Worm (Caenorhabditis elegans): Measurements from ENCODE around the gene his-7.
"Not testable (repeated sequence)": the region's sequence is repeated elsewhere in the genome, so short reads cannot be mapped to it uniquely, and the experiment has no call there.

his-7 gene

DNA sequence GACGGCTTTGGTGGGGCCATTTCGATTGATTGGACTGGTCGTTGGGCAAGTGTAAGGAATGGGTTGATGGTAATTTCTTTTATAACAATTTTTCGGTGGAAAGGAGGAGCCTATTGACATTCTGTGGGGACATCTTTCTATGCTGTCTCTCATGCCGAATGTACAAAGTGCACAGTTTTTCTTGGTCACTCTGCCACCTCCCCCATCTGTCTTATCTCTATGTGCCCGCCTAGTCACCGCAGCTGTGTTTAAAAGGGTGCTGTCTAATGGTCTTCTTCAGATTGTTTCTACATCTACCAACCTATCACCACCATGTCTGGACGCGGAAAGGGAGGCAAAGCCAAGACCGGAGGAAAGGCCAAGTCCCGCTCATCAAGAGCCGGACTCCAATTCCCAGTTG lies at the start of gene his-7, which contains the start of gene his-8:
Gene his-7 (plus strand): TSS at position 313 of the 400 bp plus-strand sequence.
Gene his-8 (minus strand): TSS at position 20 of the 400 bp plus-strand sequence.
- TF ChIP-seq unc-62 (GFP tag; optimal IDR thresholded peaks at IDR 0.05): not testable (repeated sequence)

DNA sequence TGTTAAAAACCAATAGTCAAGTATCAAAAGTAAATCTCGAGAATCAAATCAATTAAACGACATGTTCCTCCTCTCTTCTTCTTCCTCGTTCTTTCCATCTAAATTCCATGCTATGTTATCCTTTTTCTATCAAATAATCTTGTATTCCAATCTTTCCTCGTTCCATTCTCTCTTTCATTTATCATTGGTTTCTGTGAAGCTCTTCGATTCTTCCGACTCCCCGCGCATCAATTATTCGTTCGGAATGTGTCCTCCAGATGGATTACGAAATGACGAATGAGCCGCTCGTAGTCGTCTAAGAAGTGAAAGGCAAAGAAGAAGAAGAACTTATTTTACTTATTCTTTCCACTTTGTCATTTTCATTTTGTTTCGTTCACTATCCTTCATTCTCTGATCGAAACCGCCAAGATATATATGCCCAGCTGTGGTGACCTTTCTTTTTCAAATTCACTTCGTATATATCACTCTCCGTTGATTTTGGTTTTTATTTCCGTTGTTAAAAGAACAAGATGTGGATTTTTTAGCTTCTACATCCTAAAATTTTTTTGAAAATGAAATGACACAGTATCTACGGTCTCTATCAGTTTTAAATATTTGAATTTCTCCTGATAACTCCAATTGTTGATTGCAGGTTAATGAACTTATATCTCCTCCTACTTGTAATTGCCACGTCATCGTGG lies 38.8 kb upstream of the his-7 start, which contains the start of gene pxn-1:
Gene pxn-1 (plus strand): TSS at position 630 of the 680 bp plus-strand sequence.
- no peak for TF ChIP-seq unc-62 (GFP tag; optimal IDR thresholded peaks at IDR 0.05)

DNA sequence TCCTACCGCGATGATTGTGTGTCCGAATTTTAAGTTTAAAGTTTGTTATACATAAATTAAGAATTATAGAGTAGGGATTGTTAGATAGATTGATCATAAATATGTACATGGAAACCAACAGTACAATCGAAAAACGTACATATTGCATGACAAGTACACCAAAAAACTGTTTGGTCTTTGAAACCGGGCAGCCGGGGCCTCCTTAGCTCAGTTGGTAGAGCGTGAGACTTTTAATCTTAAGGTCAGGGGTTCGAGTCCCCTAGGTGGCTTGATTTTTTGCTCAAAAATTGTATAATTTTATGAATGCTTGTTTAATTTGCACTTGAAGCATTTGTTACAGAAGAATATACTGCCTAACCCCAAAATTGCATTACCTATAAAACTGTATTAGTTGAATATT lies 38.1 kb upstream of the his-7 start:
- no peak for TF ChIP-seq unc-62 (GFP tag; optimal IDR thresholded peaks at IDR 0.05)

DNA sequence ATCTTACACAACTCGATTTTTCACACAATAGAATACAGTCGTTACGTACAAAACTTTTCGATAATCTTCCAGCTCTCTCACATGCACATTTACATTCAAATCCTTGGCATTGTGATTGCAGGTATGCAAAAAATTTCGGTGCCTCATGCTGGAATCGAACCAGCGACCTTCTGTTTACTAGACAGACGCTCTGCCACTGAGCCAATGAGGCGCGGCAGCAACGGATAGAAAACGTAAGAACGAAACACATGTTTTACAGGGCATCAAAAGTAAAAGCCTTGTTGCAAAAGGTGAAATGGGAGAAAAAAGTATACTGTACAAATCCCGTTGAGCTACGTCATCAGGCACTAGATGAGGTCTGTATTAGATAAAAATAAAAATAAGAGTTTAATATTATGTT lies 37.2 kb upstream of the his-7 start:
- TF ChIP-seq unc-62 (GFP tag; optimal IDR thresholded peaks at IDR 0.05): no peak

DNA sequence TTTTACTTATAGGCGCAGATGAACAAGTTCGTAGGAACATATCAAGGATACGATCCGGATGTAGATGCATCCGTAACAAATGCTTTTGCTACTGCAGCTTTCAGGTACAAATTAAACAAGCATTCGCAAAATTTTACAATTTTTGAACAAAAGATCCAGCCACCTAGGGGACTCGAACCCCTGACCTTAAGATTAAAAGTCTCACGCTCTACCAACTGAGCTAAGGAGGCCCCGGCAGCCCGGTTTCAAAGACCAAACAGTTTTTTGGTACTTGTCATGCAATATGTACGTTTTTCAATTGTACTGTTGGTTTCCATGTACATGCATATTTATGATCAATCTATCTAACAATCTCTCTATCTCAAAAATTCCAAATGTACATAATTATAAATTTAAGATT lies 33.8 kb upstream of the his-7 start:
- no peak for TF ChIP-seq unc-62 (GFP tag; optimal IDR thresholded peaks at IDR 0.05)

DNA sequence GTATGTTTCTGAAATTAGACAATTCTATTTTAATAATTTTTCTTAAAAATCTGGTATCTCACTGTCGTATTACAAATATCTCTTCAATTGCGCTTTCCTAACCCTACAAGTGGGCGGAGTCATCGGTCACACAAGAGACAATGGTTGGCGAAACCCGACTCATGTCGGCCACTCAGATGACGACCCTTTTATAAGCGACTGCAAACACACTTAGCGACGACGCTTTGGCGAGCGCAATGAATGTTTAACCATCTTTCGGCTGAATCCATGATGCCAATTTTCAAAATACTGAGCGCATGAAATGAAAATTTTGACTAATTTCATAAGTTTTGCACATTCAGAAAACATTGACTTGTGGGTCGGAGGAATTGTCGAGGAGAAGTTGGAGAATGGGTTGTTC lies 32.8 kb upstream of the his-7 start:
- no peak for TF ChIP-seq unc-62 (GFP tag; optimal IDR thresholded peaks at IDR 0.05)

DNA sequence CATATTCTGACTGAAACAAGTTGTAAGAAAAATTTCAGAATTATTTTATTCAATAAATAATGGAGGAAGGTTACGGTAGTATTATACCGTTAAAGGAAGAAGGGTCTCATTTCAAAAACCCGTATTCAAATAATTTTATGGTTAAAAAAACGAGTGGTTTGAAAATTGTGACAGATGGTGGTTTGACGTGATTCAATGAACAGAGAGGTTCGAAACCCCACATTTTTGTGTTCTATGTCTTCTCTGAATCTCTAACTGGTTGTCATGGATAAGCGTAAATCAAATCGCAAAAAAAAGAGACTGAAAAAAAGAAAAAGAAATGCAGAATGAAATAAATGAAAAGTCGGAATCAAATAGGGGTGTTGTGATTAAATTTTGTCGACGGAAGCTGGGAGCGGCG lies 25.9 kb upstream of the his-7 start, which contains the start of gene ZK994.6:
Gene ZK994.6 (minus strand): TSS at position 101 of the 400 bp plus-strand sequence.
- no peak for TF ChIP-seq unc-62 (GFP tag; optimal IDR thresholded peaks at IDR 0.05)

DNA sequence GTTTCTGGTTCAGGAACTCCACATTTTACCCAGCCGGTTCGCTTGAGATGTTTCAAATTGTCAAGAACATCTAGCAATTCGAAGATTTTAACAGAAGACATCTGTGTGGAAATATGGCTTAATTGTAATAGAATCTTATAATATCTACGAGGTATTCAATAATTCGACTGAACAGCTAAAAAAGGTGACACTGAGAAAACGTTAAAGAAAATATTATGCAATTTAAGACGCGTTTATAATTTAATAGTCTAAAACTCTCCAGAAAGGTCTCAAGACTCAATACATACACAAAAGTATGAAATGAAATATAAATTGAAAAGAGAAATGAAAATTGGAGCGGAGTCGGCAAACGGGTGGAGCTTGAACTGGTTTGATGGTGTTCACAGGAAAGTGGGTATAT lies 19.8 kb upstream of the his-7 start, which contains the start of gene F45F2.9:
Gene F45F2.9 (minus strand): TSS at position 101 of the 400 bp plus-strand sequence.
- TF ChIP-seq unc-62 (GFP tag; optimal IDR thresholded peaks at IDR 0.05): no peak

DNA sequence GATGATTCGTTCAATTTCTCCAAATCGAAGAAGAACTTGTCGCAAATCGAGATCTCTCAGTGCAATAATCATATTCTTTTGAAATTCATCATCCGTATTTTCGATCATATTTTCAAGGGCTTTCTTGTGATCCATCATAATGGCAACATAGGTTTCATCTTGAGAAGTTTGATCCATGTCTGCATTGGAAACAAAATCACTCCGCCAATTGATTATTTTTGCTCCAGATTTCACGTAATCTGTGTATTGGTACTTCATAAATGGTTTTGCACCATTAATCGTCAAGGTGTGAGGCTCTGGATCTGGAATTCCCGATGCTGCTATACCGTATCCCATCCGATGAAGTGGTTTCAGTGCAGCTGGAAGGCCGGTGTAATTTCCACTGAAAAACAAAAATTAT lies 16.8 kb upstream of the his-7 start:
- TF ChIP-seq unc-62 (GFP tag; optimal IDR thresholded peaks at IDR 0.05): no peak

DNA sequence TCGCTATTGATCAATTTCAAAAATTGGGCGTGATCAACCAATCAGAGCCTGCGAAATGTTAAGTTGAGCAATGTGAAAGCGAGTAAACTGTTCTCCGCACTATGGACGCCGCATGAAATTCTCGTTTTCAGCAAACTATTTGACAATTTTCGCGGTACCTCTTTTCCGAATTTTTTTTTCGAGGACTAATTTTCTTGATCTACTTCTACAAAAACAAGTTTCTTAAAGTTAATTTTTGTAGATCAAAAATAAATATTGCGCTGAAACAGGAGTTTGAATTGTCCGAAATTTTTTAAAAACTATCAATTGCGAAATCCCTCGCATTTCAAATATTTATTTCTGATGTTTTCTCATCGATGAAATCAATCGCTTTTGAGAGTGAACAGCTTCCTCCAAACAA lies 15.5 kb upstream of the his-7 start:
- TF ChIP-seq unc-62 (GFP tag; optimal IDR thresholded peaks at IDR 0.05): no peak

DNA sequence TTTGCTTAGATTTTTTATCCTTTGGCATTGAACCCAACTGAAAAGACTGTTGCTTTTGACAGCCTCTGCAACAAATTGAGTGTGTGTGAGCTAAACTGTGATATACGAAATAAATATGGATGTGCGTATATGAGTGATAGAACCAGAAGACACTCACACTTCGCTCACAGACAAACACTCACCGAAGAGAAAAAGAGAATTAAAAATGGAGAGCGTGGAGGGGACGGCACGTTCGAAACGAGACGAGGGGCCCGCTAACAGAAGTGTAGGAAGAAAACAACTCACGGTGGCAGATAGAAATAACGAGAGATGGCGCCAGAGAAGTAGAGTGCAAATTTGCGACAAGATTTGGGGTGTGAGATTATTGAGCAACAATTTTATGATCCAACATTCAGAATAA lies 14.9 kb upstream of the his-7 start:
- no peak for TF ChIP-seq unc-62 (GFP tag; optimal IDR thresholded peaks at IDR 0.05)

DNA sequence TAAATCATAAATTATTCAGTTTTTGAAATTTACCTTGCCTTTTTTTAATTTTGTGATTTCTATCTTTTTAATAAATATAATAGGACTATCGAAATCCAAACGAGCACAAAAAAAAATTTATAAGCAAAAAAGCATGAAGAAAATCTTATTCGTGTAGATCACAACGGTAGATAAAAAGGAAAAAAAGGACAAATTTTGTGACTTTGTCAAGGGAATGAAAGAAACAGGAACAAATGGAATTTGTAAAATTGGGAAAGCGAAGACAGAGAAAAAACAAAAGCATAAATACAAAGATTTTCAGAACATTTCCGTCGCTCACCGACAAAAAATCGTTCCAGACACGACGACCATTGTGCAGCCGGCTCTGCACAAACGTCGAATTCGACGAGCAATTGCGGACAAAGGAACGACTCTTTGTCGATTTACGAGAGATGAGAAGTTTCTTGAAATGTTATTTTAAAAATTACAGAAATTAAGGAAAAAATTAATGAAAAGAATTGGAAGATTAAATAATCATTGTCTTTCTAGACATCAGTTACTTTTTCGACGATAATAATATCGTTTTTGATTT lies 14.3 kb upstream of the his-7 start, which contains the start of gene F45F2.10:
Gene F45F2.10 (minus strand): TSS at position 51 of the 571 bp plus-strand sequence.
- no peak for TF ChIP-seq unc-62 (GFP tag; optimal IDR thresholded peaks at IDR 0.05)

DNA sequence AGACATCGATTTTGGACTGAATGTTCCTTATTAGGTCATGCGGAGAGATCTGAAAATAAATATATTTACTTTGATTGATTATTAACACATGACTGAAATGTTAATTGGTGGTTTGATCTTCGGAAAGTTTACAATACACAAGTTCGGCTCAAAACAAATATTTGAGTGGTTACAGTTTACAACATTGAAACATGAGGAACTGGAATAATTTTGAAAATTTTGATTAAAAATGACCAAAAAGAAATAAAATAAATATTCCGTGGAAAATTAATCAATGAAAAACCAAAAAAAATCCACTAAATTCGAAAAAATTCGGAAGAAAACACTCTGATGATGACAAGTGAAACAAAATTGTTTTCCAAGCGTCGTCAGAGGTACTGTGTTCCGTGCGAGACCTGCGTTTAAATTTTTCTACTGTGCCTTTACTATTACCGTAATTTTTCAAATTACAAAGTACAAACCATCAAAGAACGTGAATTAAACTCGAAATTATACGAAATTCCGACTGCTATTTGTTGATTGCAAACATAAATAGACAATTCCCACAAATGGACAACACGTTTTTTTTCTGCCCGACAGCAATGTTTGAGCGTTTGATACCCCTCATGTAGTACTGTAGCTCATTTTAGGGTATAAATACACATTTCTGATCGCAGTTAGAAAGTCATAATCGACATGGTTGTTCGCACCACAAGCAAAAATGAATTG lies 12.2 kb upstream of the his-7 start, which contains the start of the genes F45F2.11 and otpl-7:
Gene F45F2.11 (minus strand): TSS at position 51 of the 708 bp plus-strand sequence.
Gene otpl-7 (plus strand): TSS at position 658 of the 708 bp plus-strand sequence.
- TF ChIP-seq unc-62 (GFP tag; optimal IDR thresholded peaks at IDR 0.05): no peak

DNA sequence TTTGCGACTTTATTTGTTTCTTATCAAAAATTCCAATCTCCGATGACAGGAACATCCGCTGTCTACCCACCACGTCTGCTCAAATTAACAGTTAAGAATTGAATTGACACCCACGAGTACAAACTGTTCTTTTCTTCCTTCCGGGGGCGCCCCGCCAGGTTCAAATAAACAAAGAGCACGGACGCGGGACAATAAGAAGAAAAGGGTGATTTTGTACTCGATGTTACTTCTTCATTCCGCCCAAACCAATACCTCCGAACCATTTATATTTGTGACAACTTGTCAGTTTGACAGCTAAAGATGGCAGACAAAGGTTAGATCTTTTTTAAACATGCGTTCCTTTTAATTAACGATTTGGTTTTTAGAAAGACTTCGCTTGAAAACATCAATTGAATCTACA lies 7.4 kb upstream of the his-7 start, which contains the start of gene otpl-6:
Gene otpl-6 (plus strand): TSS at position 301 of the 400 bp plus-strand sequence.
- no peak for TF ChIP-seq unc-62 (GFP tag; optimal IDR thresholded peaks at IDR 0.05)

DNA sequence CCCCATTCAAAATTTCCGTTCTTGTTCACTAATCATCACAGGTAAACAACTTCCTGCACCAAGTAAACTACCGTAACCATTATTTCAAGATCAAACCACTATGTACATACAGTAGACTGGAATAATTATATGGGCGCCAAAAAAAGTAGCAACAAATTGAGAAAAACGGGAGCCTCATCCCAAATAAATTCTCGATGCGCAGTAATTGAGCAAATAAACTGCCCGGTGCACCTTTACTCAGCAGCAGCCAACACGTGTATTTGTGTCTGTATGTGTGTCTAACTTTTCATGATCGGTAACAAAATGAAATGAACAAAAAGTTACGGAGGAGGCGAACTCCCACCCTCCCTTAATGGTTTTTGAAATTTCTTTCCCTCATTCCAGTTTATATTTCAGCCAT lies 4.0 kb upstream of the his-7 start, which contains the start of gene otpl-5:
Gene otpl-5 (plus strand): TSS at position 301 of the 400 bp plus-strand sequence.
- TF ChIP-seq unc-62 (GFP tag; optimal IDR thresholded peaks at IDR 0.05): no peak

DNA sequence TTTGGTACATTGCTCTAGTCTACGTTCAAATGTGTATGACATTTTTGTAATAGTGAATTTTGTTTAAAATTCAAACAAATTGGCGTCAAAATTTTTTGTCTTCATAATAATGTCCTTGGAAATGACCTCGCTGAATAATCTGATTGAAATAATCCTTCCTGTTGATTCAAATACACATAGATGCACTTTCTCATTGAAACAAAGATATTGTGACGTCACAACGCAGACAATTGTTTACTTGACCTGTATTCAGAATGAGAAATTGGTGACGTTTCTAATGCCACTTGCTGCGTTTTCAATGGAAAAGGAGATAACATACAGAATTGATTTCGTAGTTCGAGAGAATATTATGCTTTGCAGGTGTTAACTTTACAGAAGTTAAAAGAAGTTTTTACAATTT lies 737 bp downstream of the his-7 start:
- no peak for TF ChIP-seq unc-62 (GFP tag; optimal IDR thresholded peaks at IDR 0.05)

Data from whole organism, dauer.